Worm (Caenorhabditis elegans) whole organism, L4/young adult: Measurements from ENCODE around the gene srz-44.

ENCODE experiments used
- W03F9.2 ChIP-seq: fragments of 150-350 bp; optimal IDR thresholded peaks from 2 replicates; lab custom pipeline; 2014; ENCODE audit warnings: missing biosample characterization, missing genetic modification characterization
- dao-5 ChIP-seq: sonication (generic microtip); optimal IDR thresholded peaks from 2 replicates; lab custom pipeline; 2016; ENCODE audit warnings: missing genotype, missing genetic modification characterization, moderate library complexity, missing compliant biosample characterization
- him-1 ChIP-seq: sonication (generic microtip); optimal IDR thresholded peaks from 2 replicates; lab custom pipeline; 2016; ENCODE audit warnings: missing genotype, missing genetic modification reagents, missing genetic modification characterization, missing compliant biosample characterization

- TF ChIP-seq W03F9.2 (tag; lab: Kevin White, UChicago) (no peak), him-1 (tag; lab: Kevin White, UChicago) (no peak), dao-5 (no peak)
Observed at ce11 chrV:15674899-15675298, 36.1 kb upstream of the srz-44 start.
